Worm (Caenorhabditis elegans) whole organism, mixed stage, embryonic: ENCODE data around the gene hil-6.

ENCODE experiments used
- M03D4.4 ChIP-seq: sonication (generic microtip); optimal IDR thresholded peaks from 2 replicates; lab custom pipeline; 2017; ENCODE audit warnings: mild to moderate bottlenecking, missing genetic modification characterization, missing compliant biosample characterization
- bed-3 ChIP-seq: fragments of 200-800 bp; sonication (Bioruptor generic); optimal IDR thresholded peaks from 3 replicates; lab custom pipeline; 2018; ENCODE audit warnings: mild to moderate bottlenecking, missing genetic modification characterization, moderate library complexity, missing compliant biosample characterization
- blmp-1 ChIP-seq: fragments of 150-350 bp; optimal IDR thresholded peaks from 2 replicates; lab custom pipeline; 2014; ENCODE audit warnings: missing biosample characterization, missing genetic modification characterization
- ceh-39 ChIP-seq: fragments of 150-350 bp; optimal IDR thresholded peaks from 2 replicates; lab custom pipeline; 2014; ENCODE audit warnings: missing biosample characterization, missing genetic modification characterization
- ceh-43 ChIP-seq: fragments of 200-800 bp; sonication (Bioruptor generic); optimal IDR thresholded peaks from 2 replicates; lab custom pipeline; 2018; ENCODE audit warnings: mild to moderate bottlenecking, missing genetic modification characterization, moderate library complexity, missing compliant biosample characterization
- ceh-83 ChIP-seq: fragments of 200-800 bp; sonication (Bioruptor generic); optimal IDR thresholded peaks from 2 replicates; lab custom pipeline; 2018; ENCODE audit warnings: mild to moderate bottlenecking, missing genetic modification characterization, missing compliant biosample characterization
- ces-1 ChIP-seq: fragments of 150-350 bp; optimal IDR thresholded peaks from 2 replicates; lab custom pipeline; 2014; ENCODE audit warnings: missing biosample characterization, missing genetic modification reagents, missing genetic modification characterization
- drap-1 ChIP-seq: fragments of 200-800 bp; sonication (Bioruptor generic); optimal IDR thresholded peaks from 3 replicates; lab custom pipeline; 2018; ENCODE audit warnings: mild to moderate bottlenecking, missing genetic modification characterization, missing compliant biosample characterization
- elt-3 ChIP-seq: fragments of 150-350 bp; optimal IDR thresholded peaks from 2 replicates; lab custom pipeline; 2014; ENCODE audit warnings: missing biosample characterization, missing genetic modification characterization
- flh-1 ChIP-seq: fragments of 200-800 bp; sonication (Bioruptor generic); optimal IDR thresholded peaks from 2 replicates; lab custom pipeline; 2018; ENCODE audit warnings: mild to moderate bottlenecking, missing genetic modification characterization, moderate library complexity, missing compliant biosample characterization
- ham-2 ChIP-seq: fragments of 200-800 bp; sonication (Bioruptor generic); optimal IDR thresholded peaks from 2 replicates; lab custom pipeline; 2018; ENCODE audit warnings: mild to moderate bottlenecking, missing genetic modification characterization, missing compliant biosample characterization
- hlh-1 ChIP-seq: fragments of 150-350 bp; optimal IDR thresholded peaks from 2 replicates; lab custom pipeline; 2014; ENCODE audit warnings: missing biosample characterization, missing genetic modification reagents, missing genetic modification characterization
- lin-13 ChIP-seq: fragments of 150-350 bp; optimal IDR thresholded peaks from 2 replicates; lab custom pipeline; 2014; ENCODE audit warnings: missing biosample characterization, missing genetic modification characterization
- lin-32 ChIP-seq: fragments of 200-800 bp; sonication (Bioruptor generic); optimal IDR thresholded peaks from 2 replicates; lab custom pipeline; 2018; ENCODE audit warnings: mild to moderate bottlenecking, missing genetic modification characterization, missing compliant biosample characterization
- lsy-2 ChIP-seq: fragments of 150-350 bp; optimal IDR thresholded peaks from 2 replicates; lab custom pipeline; 2014; ENCODE audit warnings: missing biosample characterization, missing genetic modification characterization
- mab-5 ChIP-seq: fragments of 150-350 bp; optimal IDR thresholded peaks from 2 replicates; lab custom pipeline; 2014; ENCODE audit warnings: missing biosample characterization, missing genetic modification characterization
- mep-1 ChIP-seq: fragments of 150-350 bp; optimal IDR thresholded peaks from 2 replicates; lab custom pipeline; 2017; ENCODE audit warnings: missing biosample characterization, missing genetic modification reagents, missing genetic modification characterization, inconsistent platforms
- mls-2 ChIP-seq: sonication (generic microtip); optimal IDR thresholded peaks from 2 replicates; lab custom pipeline; 2016; ENCODE audit warnings: mild to moderate bottlenecking, missing genetic modification characterization, moderate library complexity, missing compliant biosample characterization
- nhr-12 ChIP-seq: fragments of 150-350 bp; optimal IDR thresholded peaks from 2 replicates; lab custom pipeline; 2014; ENCODE audit warnings: missing biosample characterization, missing genetic modification characterization
- nhr-2 ChIP-seq: fragments of 150-350 bp; optimal IDR thresholded peaks from 2 replicates; lab custom pipeline; 2014; ENCODE audit warnings: missing biosample characterization, missing genetic modification characterization
- nhr-237 ChIP-seq: fragments of 150-350 bp; optimal IDR thresholded peaks from 2 replicates; lab custom pipeline; 2014; ENCODE audit warnings: missing biosample characterization, missing genetic modification characterization
- nhr-28 ChIP-seq: fragments of 150-350 bp; optimal IDR thresholded peaks from 2 replicates; lab custom pipeline; 2014; ENCODE audit warnings: missing biosample characterization, missing genetic modification characterization
- nhr-76 ChIP-seq: sonication (generic microtip); optimal IDR thresholded peaks from 2 replicates; lab custom pipeline; 2017; ENCODE audit warnings: missing biosample characterization, missing genetic modification characterization
- pha-4 ChIP-seq: fragments of 150-350 bp; optimal IDR thresholded peaks from 2 replicates; lab custom pipeline; 2018; ENCODE audit warnings: missing biosample characterization, missing genetic modification reagents, missing genetic modification characterization
- sem-2 ChIP-seq: fragments of 200-800 bp; sonication (Bioruptor generic); optimal IDR thresholded peaks from 2 replicates; lab custom pipeline; 2018; ENCODE audit warnings: mild to moderate bottlenecking, missing genetic modification characterization, missing compliant biosample characterization
- snpc-4 ChIP-seq: fragments of 150-350 bp; optimal IDR thresholded peaks from 2 replicates; lab custom pipeline; 2014; ENCODE audit warnings: missing biosample characterization, missing genetic modification characterization
- tbx-8 ChIP-seq: fragments of 200-800 bp; sonication (Bioruptor generic); optimal IDR thresholded peaks from 2 replicates; lab custom pipeline; 2018; ENCODE audit warnings: mild to moderate bottlenecking, missing genetic modification characterization, moderate library complexity, missing compliant biosample characterization
- unc-120 ChIP-seq: sonication (generic microtip); optimal IDR thresholded peaks from 2 replicates; lab custom pipeline; 2017; ENCODE audit warnings: missing genetic modification characterization, missing compliant biosample characterization; ENCODE audit not compliant: poor library complexity, severe bottlenecking
- unc-39 ChIP-seq: fragments of 150-350 bp; optimal IDR thresholded peaks from 2 replicates; lab custom pipeline; 2014; ENCODE audit warnings: missing biosample characterization, missing genetic modification characterization
- zip-8 ChIP-seq: fragments of 150-350 bp; optimal IDR thresholded peaks from 2 replicates; lab custom pipeline; 2014; ENCODE audit warnings: missing biosample characterization, missing genetic modification characterization
- ztf-11 ChIP-seq: fragments of 150-350 bp; optimal IDR thresholded peaks from 2 replicates; lab custom pipeline; 2014; ENCODE audit warnings: missing biosample characterization, missing genetic modification characterization

The hil-6 gene

ce11 chrV:2027787-2028186 lies 3.6 kb downstream of the hil-6 start, which contains the start of gene srab-13:
srab-13 (minus strand) TSS chrV:2027887.
- TF ChIP-seq mab-5 (tag; lab: Kevin White, UChicago) (no peak), tbx-8 (GFP tag; lab: Kevin White, UChicago) (no peak), nhr-76 (tag; lab: Kevin White, UChicago) (no peak), nhr-237 (tag; lab: Kevin White, UChicago) (no peak), nhr-12 (tag; lab: Kevin White, UChicago) (no peak), bed-3 (GFP tag; lab: Kevin White, UChicago) (no peak), lin-13 (tag; lab: Kevin White, UChicago) (no peak), snpc-4 (tag; lab: Kevin White, UChicago) (no peak), ceh-83 (GFP tag; lab: Kevin White, UChicago) (no peak), lsy-2 (tag; lab: Kevin White, UChicago) (no peak), ceh-39 (no peak), ceh-43 (no peak), drap-1 (GFP tag; lab: Kevin White, UChicago) (no peak), sem-2 (no peak), hlh-1 (no peak)

ce11 chrV:2022374-2022773 lies 9.0 kb downstream of the hil-6 start, which contains the start of gene F59A7.5:
F59A7.5 (plus strand) TSS chrV:2022674.
- no peak for TF ChIP-seq mab-5 (tag; lab: Kevin White, UChicago)
- no peak for TF ChIP-seq M03D4.4
- no peak for TF ChIP-seq tbx-8 (GFP tag; lab: Kevin White, UChicago)
- TF ChIP-seq hlh-1 = no peak
- TF ChIP-seq pha-4 = no peak
- no peak for TF ChIP-seq ham-2 (GFP tag; lab: Kevin White, UChicago)
- TF ChIP-seq lin-32 = no peak
- TF ChIP-seq sem-2 = no peak
- no peak for TF ChIP-seq blmp-1 (tag; lab: Kevin White, UChicago)
- TF ChIP-seq elt-3 (tag; lab: Kevin White, UChicago) = no peak
- TF ChIP-seq unc-39 (tag; lab: Kevin White, UChicago) = no peak
- no peak for TF ChIP-seq zip-8 (tag; lab: Kevin White, UChicago)
- no peak for TF ChIP-seq lsy-2 (tag; lab: Kevin White, UChicago)
- TF ChIP-seq mls-2 (tag; lab: Kevin White, UChicago) = no peak
- TF ChIP-seq ces-1 (GFP tag; lab: Kevin White, UChicago) = no peak
- no peak for TF ChIP-seq nhr-2 (tag; lab: Kevin White, UChicago)
- no peak for TF ChIP-seq ztf-11 (tag; lab: Kevin White, UChicago)
- TF ChIP-seq, all 35 proteins: peak for 0

- TF ChIP-seq lsy-2 (tag; lab: Kevin White, UChicago) (no peak), blmp-1 (tag; lab: Kevin White, UChicago) (no peak), ham-2 (GFP tag; lab: Kevin White, UChicago) (no peak), mls-2 (tag; lab: Kevin White, UChicago) (no peak), ztf-11 (tag; lab: Kevin White, UChicago) (no peak), nhr-2 (tag; lab: Kevin White, UChicago) (no peak), bed-3 (GFP tag; lab: Kevin White, UChicago) (no peak), zip-8 (tag; lab: Kevin White, UChicago) (no peak), nhr-28 (tag; lab: Kevin White, UChicago) (no peak), M03D4.4 (no peak), ceh-83 (GFP tag; lab: Kevin White, UChicago) (no peak), pha-4 (no peak), lin-13 (tag; lab: Kevin White, UChicago) (no peak), snpc-4 (tag; lab: Kevin White, UChicago) (no peak), sem-2 (no peak), mep-1 (no peak)
- TF ChIP-seq, all 35 proteins: peak for 0
These were observed 10.1 kb downstream of the hil-6 start for ce11 chrV:2021283-2021682.

ce11 chrV:2018689-2019088 lies 12.7 kb downstream of the hil-6 start, which contains the start of gene F59A7.14:
F59A7.14 (plus strand) TSS chrV:2018989.
- TF ChIP-seq unc-120 (no peak), M03D4.4 (no peak), nhr-28 (tag; lab: Kevin White, UChicago) (no peak), nhr-2 (tag; lab: Kevin White, UChicago) (no peak), bed-3 (GFP tag; lab: Kevin White, UChicago) (no peak)

- TF ChIP-seq nhr-237 (tag; lab: Kevin White, UChicago) (no peak), ceh-83 (GFP tag; lab: Kevin White, UChicago) (no peak), lin-13 (tag; lab: Kevin White, UChicago) (no peak), ztf-11 (tag; lab: Kevin White, UChicago) (no peak), ceh-43 (no peak), lin-32 (no peak), M03D4.4 (no peak), nhr-28 (tag; lab: Kevin White, UChicago) (no peak), flh-1 (GFP tag; lab: Kevin White, UChicago) (no peak), mab-5 (tag; lab: Kevin White, UChicago) (no peak), sem-2 (no peak), ces-1 (GFP tag; lab: Kevin White, UChicago) (no peak)
These were observed 14.9 kb downstream of the hil-6 start, which contains the start of gene F59A7.2 for ce11 chrV:2016428-2016827. F59A7.2 (minus strand) TSS chrV:2016528.
